Fruit fly (Drosophila melanogaster) whole organism, embryonic: ENCODE results near the gene waw.

Experiments
- BEAF-32 ChIP-seq: fragments of 200-800 bp; sonication (Bioruptor generic); optimal IDR thresholded peaks from 3 replicates; lab custom pipeline; 2017; ENCODE audit warnings: missing biosample characterization, missing genetic modification characterization, mild to moderate bottlenecking, moderate library complexity, missing genetic modification reagents
- CG10267 ChIP-seq: fragments of 200-800 bp; sonication (Bioruptor generic); optimal IDR thresholded peaks from 2 replicates; lab custom pipeline; 2018; ENCODE audit warnings: missing biosample characterization, mild to moderate bottlenecking, missing genetic modification characterization, moderate library complexity
- CG10543 ChIP-seq: fragments of 200-800 bp; sonication (Bioruptor generic); optimal IDR thresholded peaks from 3 replicates; lab custom pipeline; 2017; ENCODE audit warnings: missing biosample characterization, mild to moderate bottlenecking, missing genetic modification characterization, moderate library complexity
- CG11504 ChIP-seq: fragments of 200-800 bp; sonication (Bioruptor generic); optimal IDR thresholded peaks from 3 replicates; lab custom pipeline; 2019; ENCODE audit warnings: missing biosample characterization, mild to moderate bottlenecking, missing genetic modification characterization, moderate library complexity
- CG12104 ChIP-seq: fragments of 200-800 bp; sonication (Bioruptor generic); optimal IDR thresholded peaks from 3 replicates; lab custom pipeline; 2016; ENCODE audit warnings: missing biosample characterization, missing genetic modification characterization
- CG12236 ChIP-seq: fragments of 200-800 bp; sonication (Bioruptor generic); optimal IDR thresholded peaks from 2 replicates; lab custom pipeline; 2016; ENCODE audit warnings: missing biosample characterization, missing genetic modification characterization
- CG13287 ChIP-seq: fragments of 200-800 bp; sonication (Bioruptor generic); IDR thresholded peaks from 2 replicates; pipeline ENCODE4 v1.3.6; 2022; ENCODE audit warnings: missing biosample characterization, missing genetic modification characterization; ENCODE audit not compliant: partially characterized antibody
- CG1832 ChIP-seq: fragments of 200-800 bp; sonication (Bioruptor generic); optimal IDR thresholded peaks from 2 replicates; lab custom pipeline; 2017; ENCODE audit warnings: missing biosample characterization, mild to moderate bottlenecking, missing genetic modification characterization, inconsistent platforms
- CG18764 ChIP-seq: fragments of 200-800 bp; sonication (Bioruptor generic); optimal IDR thresholded peaks from 3 replicates; lab custom pipeline; 2016; ENCODE audit warnings: missing biosample characterization, missing genetic modification characterization
- CG2116 ChIP-seq: fragments of 200-800 bp; sonication (Bioruptor generic); optimal IDR thresholded peaks from 3 replicates; lab custom pipeline; 2018; ENCODE audit warnings: missing biosample characterization, mild to moderate bottlenecking, missing genetic modification characterization
- CG2120 ChIP-seq: fragments of 200-800 bp; sonication (Bioruptor generic); optimal IDR thresholded peaks from 3 replicates; lab custom pipeline; 2016; ENCODE audit warnings: missing biosample characterization, missing genetic modification characterization
- CG43689 ChIP-seq: fragments of 200-800 bp; sonication (Bioruptor generic); IDR thresholded peaks from 2 replicates; pipeline ENCODE4 v1.3.6; 2022; ENCODE audit warnings: missing biosample characterization, missing genetic modification characterization
- CG5245 ChIP-seq: fragments of 200-800 bp; sonication (Bioruptor generic); optimal IDR thresholded peaks from 3 replicates; lab custom pipeline; 2016; ENCODE audit warnings: missing biosample characterization, missing genetic modification characterization
- CG6272 ChIP-seq: fragments of 200-800 bp; sonication (Bioruptor generic); IDR thresholded peaks from 2 replicates; pipeline ENCODE4 v1.3.6; 2022; ENCODE audit warnings: missing biosample characterization, missing genetic modification characterization
- CG6689 ChIP-seq: fragments of 200-800 bp; sonication (Bioruptor generic); IDR thresholded peaks from 2 replicates; pipeline ENCODE4 v1.3.6; 2022; ENCODE audit warnings: missing biosample characterization, missing genetic modification characterization
- CG8359 ChIP-seq: fragments of 200-800 bp; sonication (Bioruptor generic); optimal IDR thresholded peaks from 2 replicates; lab custom pipeline; 2017; ENCODE audit warnings: missing biosample characterization, mild to moderate bottlenecking, missing genetic modification characterization, borderline replicate concordance
- CG9817 ChIP-seq: fragments of 200-800 bp; sonication (Bioruptor generic); optimal IDR thresholded peaks from 2 replicates; lab custom pipeline; 2018; ENCODE audit warnings: missing biosample characterization, mild to moderate bottlenecking, missing genetic modification characterization, moderate library complexity
- Doc2 ChIP-seq: fragments of 200-800 bp; sonication (Bioruptor generic); IDR thresholded peaks from 2 replicates; pipeline ENCODE4 v1.3.6; 2022; ENCODE audit warnings: missing biosample characterization, missing genetic modification characterization
- Dref ChIP-seq: fragments of 200-800 bp; sonication (Bioruptor generic); IDR thresholded peaks from 2 replicates; pipeline ENCODE4 v1.3.6; 2022; ENCODE audit warnings: missing biosample characterization, missing genetic modification characterization
- HLHmδ ChIP-seq: fragments of 200-800 bp; sonication (Bioruptor generic); optimal IDR thresholded peaks from 2 replicates; lab custom pipeline; 2018; ENCODE audit warnings: missing biosample characterization, mild to moderate bottlenecking, missing genetic modification characterization, moderate library complexity
- Hr51 ChIP-seq, 2 experiments: fragments of 200-800 bp; sonication (Bioruptor generic); optimal IDR thresholded peaks; 2 replicates in 1 of 2; 3 replicates in 1 of 2; lab custom pipeline; 2016 to 2018; ENCODE audit warnings: missing biosample characterization in 2 of 2, missing genetic modification characterization in 2 of 2, mild to moderate bottlenecking in 1 of 2, moderate library complexity in 1 of 2
- Med ChIP-seq: fragments of 200-800 bp; sonication (Bioruptor generic); peaks from one replicate; lab custom pipeline; 2016; ENCODE audit warnings: missing biosample characterization, missing genetic modification characterization, mild to moderate bottlenecking, inconsistent platforms, moderate library complexity
- Meics ChIP-seq: fragments of 200-800 bp; sonication (Bioruptor generic); optimal IDR thresholded peaks from 2 replicates; lab custom pipeline; 2017; ENCODE audit warnings: missing biosample characterization, mild to moderate bottlenecking, missing genetic modification characterization
- Poxn ChIP-seq: fragments of 200-800 bp; sonication (Bioruptor generic); IDR thresholded peaks from 2 replicates; pipeline ENCODE4 v1.3.6; 2022; ENCODE audit warnings: missing biosample characterization, missing genetic modification characterization
- Sox100B ChIP-seq: fragments of 200-800 bp; sonication (Bioruptor generic); optimal IDR thresholded peaks from 3 replicates; lab custom pipeline; 2018; ENCODE audit warnings: missing biosample characterization, mild to moderate bottlenecking, missing genetic modification characterization
- Sry-δ ChIP-seq: fragments of 200-800 bp; sonication (Bioruptor generic); optimal IDR thresholded peaks from 2 replicates; lab custom pipeline; 2016; ENCODE audit warnings: missing biosample characterization, missing genetic modification characterization
- Stat92E ChIP-seq, 3 experiments: fragments of >200 bp in 2 of 3; fragments of 200-800 bp in 1 of 3; sonication (Bioruptor generic) in 1 of 3; optimal IDR thresholded peaks; 2 replicates each; lab custom pipeline; 2017 to 2019; ENCODE audit warnings: missing biosample characterization in 3 of 3, missing genetic modification characterization in 3 of 3, mild to moderate bottlenecking in 1 of 3, moderate library complexity in 1 of 3
- Tbp ChIP-seq: fragments of >200 bp; optimal IDR thresholded peaks from 2 replicates; lab custom pipeline; 2018; ENCODE audit warnings: missing biosample characterization, missing genetic modification characterization
- bab2 ChIP-seq: fragments of 200-800 bp; sonication (Bioruptor generic); optimal IDR thresholded peaks from 2 replicates; lab custom pipeline; 2016; ENCODE audit warnings: missing biosample characterization, missing genetic modification characterization
- cg ChIP-seq: fragments of 200-800 bp; sonication (Bioruptor generic); optimal IDR thresholded peaks from 3 replicates; lab custom pipeline; 2019; ENCODE audit warnings: missing biosample characterization, mild to moderate bottlenecking, missing genetic modification characterization, moderate library complexity
- ftz-f1 ChIP-seq: fragments of 200-800 bp; sonication (Bioruptor generic); optimal IDR thresholded peaks from 2 replicates; lab custom pipeline; 2016; ENCODE audit warnings: missing biosample characterization, missing genetic modification characterization
- gem ChIP-seq: fragments of 200-800 bp; sonication (Bioruptor generic); optimal IDR thresholded peaks from 2 replicates; lab custom pipeline; 2019; ENCODE audit warnings: missing biosample characterization, mild to moderate bottlenecking, missing genetic modification characterization, moderate library complexity
- gsb-n ChIP-seq: fragments of 200-800 bp; sonication (Bioruptor generic); optimal IDR thresholded peaks from 3 replicates; lab custom pipeline; 2018; ENCODE audit warnings: missing biosample characterization, mild to moderate bottlenecking, missing genetic modification characterization
- kah ChIP-seq: fragments of 200-800 bp; sonication (Bioruptor generic); optimal IDR thresholded peaks from 2 replicates; lab custom pipeline; 2018; ENCODE audit warnings: missing biosample characterization, mild to moderate bottlenecking, missing genetic modification characterization
- phol ChIP-seq: fragments of 200-800 bp; sonication (Bioruptor generic); optimal IDR thresholded peaks from 3 replicates; lab custom pipeline; 2018; ENCODE audit warnings: missing biosample characterization, mild to moderate bottlenecking, missing genetic modification characterization, moderate library complexity
- pzg ChIP-seq: fragments of 200-800 bp; sonication (Bioruptor generic); optimal IDR thresholded peaks from 3 replicates; lab custom pipeline; 2018; ENCODE audit warnings: missing biosample characterization, mild to moderate bottlenecking, missing genetic modification characterization, moderate library complexity
- rib ChIP-seq: fragments of 200-800 bp; sonication (Bioruptor generic); IDR thresholded peaks from 2 replicates; pipeline ENCODE4 v1.3.6; 2022; ENCODE audit warnings: missing biosample characterization, missing genetic modification characterization
- scrt ChIP-seq: fragments of 200-800 bp; sonication (Bioruptor generic); optimal IDR thresholded peaks from 2 replicates; lab custom pipeline; 2018; ENCODE audit warnings: missing biosample characterization, mild to moderate bottlenecking, missing genetic modification characterization, moderate library complexity
- sd ChIP-seq: fragments of 200-800 bp; sonication (Bioruptor generic); optimal IDR thresholded peaks from 3 replicates; lab custom pipeline; 2018; ENCODE audit warnings: missing biosample characterization, mild to moderate bottlenecking, missing genetic modification characterization, moderate library complexity
- sens ChIP-seq: fragments of 200-800 bp; sonication (Bioruptor generic); peaks from one replicate; lab custom pipeline; 2016; ENCODE audit warnings: missing biosample characterization, missing genetic modification characterization
- tna ChIP-seq: fragments of 200-800 bp; sonication (Bioruptor generic); IDR thresholded peaks from 2 replicates; pipeline ENCODE4 v1.3.6; 2022; ENCODE audit warnings: missing biosample characterization, missing genetic modification characterization; ENCODE audit not compliant: partially characterized antibody
- toy ChIP-seq: fragments of 200-800 bp; sonication (Bioruptor generic); IDR thresholded peaks from 2 replicates; pipeline ENCODE4 v1.3.6; 2022; ENCODE audit warnings: missing biosample characterization, missing genetic modification characterization
- trh ChIP-seq: fragments of 200-800 bp; sonication (Bioruptor generic); optimal IDR thresholded peaks from 2 replicates; lab custom pipeline; 2016; ENCODE audit warnings: missing biosample characterization, missing genetic modification characterization
- twi ChIP-seq: fragments of 200-800 bp; optimal IDR thresholded peaks from 2 replicates; lab custom pipeline; 2019; ENCODE audit warnings: missing biosample characterization, mild to moderate bottlenecking, missing genetic modification characterization, moderate library complexity
- zen2 ChIP-seq: fragments of 200-800 bp; sonication (Bioruptor generic); IDR thresholded peaks from 3 replicates; pipeline ENCODE4 v1.3.6; 2022; ENCODE audit warnings: missing biosample characterization, missing genetic modification characterization; ENCODE audit not compliant: partially characterized antibody
- zf30C ChIP-seq: fragments of 200-800 bp; sonication (Bioruptor generic); optimal IDR thresholded peaks from 3 replicates; lab custom pipeline; 2018; ENCODE audit warnings: missing biosample characterization, mild to moderate bottlenecking, missing genetic modification characterization

The waw gene

DNA sequence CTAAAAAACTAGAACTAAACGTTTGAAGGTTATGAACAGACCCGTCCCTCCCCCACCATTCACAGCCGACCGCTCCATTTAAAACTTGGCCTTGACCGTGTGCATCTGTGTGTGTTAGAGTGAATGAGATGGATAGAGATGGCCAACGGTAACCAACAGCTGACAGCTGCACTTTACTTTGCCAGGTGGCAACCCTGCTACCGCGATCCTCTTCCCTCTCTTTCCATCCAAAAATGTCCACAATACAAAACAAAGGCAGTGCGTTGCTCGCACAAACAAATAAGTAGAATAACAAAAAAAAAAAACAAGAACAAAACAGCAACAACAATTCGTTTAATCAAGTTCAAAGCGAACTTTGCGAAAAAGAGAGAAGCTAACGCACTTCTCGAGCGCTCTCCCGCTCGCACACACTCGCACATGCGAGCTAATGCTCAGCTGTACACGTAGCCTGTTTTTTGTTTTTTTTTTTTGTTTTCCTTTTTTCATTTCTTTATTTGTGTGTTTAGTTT, 5.6 kb downstream of the waw start (continued):
- TF ChIP-seq Hr51 (GFP tag; optimal IDR thresholded peaks at IDR 0.05; lab: Kevin White, UChicago) (no peak), scrt (GFP tag; lab: Kevin White, UChicago) (no peak)

- TF ChIP-seq sens (GFP tag; lab: Kevin White, UChicago) (peak; percentile 54), BEAF-32 (GFP tag; lab: Kevin White, UChicago) (peak; percentile 30), Poxn (GFP tag; lab: Robert Waterston, UW) (no peak), CG5245 (no peak), CG9817 (tag; lab: Kevin White, UChicago) (no peak), CG12104 (no peak), bab2 (GFP tag; lab: Kevin White, UChicago) (no peak), Stat92E (GFP tag; optimal IDR thresholded peaks at IDR 0.05; lab: Kevin White, UChicago) (no peak), Doc2 (GFP tag; lab: Robert Waterston, UW) (no peak), gsb-n (tag; lab: Kevin White, UChicago) (no peak), twi (tag; lab: Kevin White, UChicago) (no peak), zen2 (GFP tag; lab: Robert Waterston, UW) (no peak), CG8359 (GFP tag; lab: Kevin White, UChicago) (no peak), HLHmδ (GFP tag; lab: Kevin White, UChicago) (no peak), Med (GFP tag; lab: Kevin White, UChicago) (peak; percentile 71), gem (tag; lab: Kevin White, UChicago) (peak; percentile 6), CG2120 (GFP tag; lab: Kevin White, UChicago) (peak; percentile 7), tna (GFP tag; lab: Robert Waterston, UW) (no peak), phol (tag; lab: Kevin White, UChicago) (no peak), ftz-f1 (GFP tag; lab: Kevin White, UChicago) (peak; percentile 30), CG13287 (peak; percentile 18; the same call in 1 of the 2 replicates), CG10267 (tag; lab: Kevin White, UChicago) (peak; percentile 64), pzg (GFP tag; lab: Kevin White, UChicago) (peak; percentile 14), CG1832 (no peak), cg (GFP tag; lab: Kevin White, UChicago) (peak; percentile 59), kah (GFP tag; lab: Kevin White, UChicago) (no peak), trh (GFP tag; lab: Kevin White, UChicago) (no peak), rib (no peak), CG12236 (GFP tag; lab: Kevin White, UChicago) (no peak), Tbp (GFP tag; lab: Kevin White, UChicago) (no peak), toy (GFP tag; lab: Robert Waterston, UW) (no peak), Sox100B (GFP tag; lab: Kevin White, UChicago) (no peak), Sry-δ (GFP tag; lab: Kevin White, UChicago) (no peak), CG43689 (GFP tag; lab: Robert Waterston, UW) (no peak), CG18764 (GFP tag; lab: Kevin White, UChicago) (no peak), zf30C (GFP tag; lab: Kevin White, UChicago) (no peak), Meics (GFP tag; lab: Kevin White, UChicago) (no peak), CG6272 (GFP tag; lab: Robert Waterston, UW) (no peak), CG11504 (no peak), sd (tag; lab: Kevin White, UChicago) (peak; percentile 44), CG2116 (GFP tag; lab: Kevin White, UChicago) (peak; percentile 6), CG6689 (GFP tag; lab: Robert Waterston, UW) (no peak), CG10543 (GFP tag; lab: Kevin White, UChicago) (peak; percentile 14), Dref (GFP tag; lab: Robert Waterston, UW) (no peak)
Observed at dm6 chrX:21369149-21369988, 6.5 kb downstream of the waw start.
